Worm (Caenorhabditis elegans) whole organism, L2 larva: ENCODE measurements around the gene egl-5.

Source experiments
- C34F6.9 ChIP-seq: fragments of 150-350 bp; optimal IDR thresholded peaks from 2 replicates; lab custom pipeline; 2014; ENCODE audit warnings: missing biosample characterization, missing genetic modification characterization
- R02D3.7 ChIP-seq: fragments of 150-350 bp; optimal IDR thresholded peaks from 2 replicates; lab custom pipeline; 2014; ENCODE audit warnings: missing biosample characterization, missing genetic modification characterization
- Y55F3AM.14 ChIP-seq: fragments of 200-800 bp; sonication (Bioruptor generic); optimal IDR thresholded peaks from 2 replicates; lab custom pipeline; 2018; ENCODE audit warnings: mild to moderate bottlenecking, missing genetic modification characterization, missing compliant biosample characterization
- ZK546.5 ChIP-seq: sonication (generic microtip); optimal IDR thresholded peaks from 2 replicates; lab custom pipeline; 2017; ENCODE audit warnings: missing biosample characterization, missing genetic modification characterization
- ama-1 ChIP-seq: fragments of 150-350 bp; optimal IDR thresholded peaks from 2 replicates; lab custom pipeline; 2018; ENCODE audit warnings: inconsistent platforms
- blmp-1 ChIP-seq: sonication (generic microtip); optimal IDR thresholded peaks from 2 replicates; lab custom pipeline; 2017; ENCODE audit warnings: missing genetic modification characterization, mild to moderate bottlenecking, missing compliant biosample characterization, antibody characterized with exemption, moderate library complexity; ENCODE audit not compliant: insufficient read depth
- ceh-82 ChIP-seq: fragments of 150-350 bp; optimal IDR thresholded peaks from 2 replicates; lab custom pipeline; 2014; ENCODE audit warnings: missing biosample characterization, missing genetic modification characterization
- crh-2 ChIP-seq: sonication (generic microtip); optimal IDR thresholded peaks from 2 replicates; lab custom pipeline; 2017; ENCODE audit warnings: missing biosample characterization, missing genetic modification characterization
- dmd-4 ChIP-seq: sonication (generic microtip); optimal IDR thresholded peaks from 2 replicates; lab custom pipeline; 2017; ENCODE audit warnings: missing biosample characterization, missing genetic modification characterization
- egl-27 ChIP-seq: sonication (generic microtip); optimal IDR thresholded peaks from 3 replicates; lab custom pipeline; 2017; ENCODE audit warnings: missing biosample characterization, missing genetic modification reagents, missing genetic modification characterization
- elt-1 ChIP-seq: fragments of 150-350 bp; optimal IDR thresholded peaks from 2 replicates; lab custom pipeline; 2014; ENCODE audit warnings: missing biosample characterization, missing genetic modification characterization
- lin-13 ChIP-seq: fragments of 150-350 bp; optimal IDR thresholded peaks from 2 replicates; lab custom pipeline; 2014; ENCODE audit warnings: missing biosample characterization, missing genetic modification reagents, missing genetic modification characterization
- lin-39 ChIP-seq: fragments of 150-350 bp; optimal IDR thresholded peaks from 2 replicates; lab custom pipeline; 2014; ENCODE audit warnings: missing biosample characterization, missing genetic modification reagents, missing genetic modification characterization
- lsy-2 ChIP-seq, 2 experiments: fragments of 150-350 bp in 1 of 2; sonication (generic microtip) in 1 of 2; optimal IDR thresholded peaks; 2 replicates each; lab custom pipeline; 2014 to 2017; ENCODE audit warnings: missing biosample characterization in 2 of 2, missing genetic modification characterization in 2 of 2
- nhr-10 ChIP-seq: sonication (generic microtip); optimal IDR thresholded peaks from 2 replicates; lab custom pipeline; 2017; ENCODE audit warnings: missing biosample characterization, missing genetic modification characterization
- nhr-12 ChIP-seq: fragments of 150-350 bp; optimal IDR thresholded peaks from 2 replicates; lab custom pipeline; 2014; ENCODE audit warnings: missing biosample characterization, missing genetic modification characterization
- nhr-129 ChIP-seq: fragments of 150-350 bp; optimal IDR thresholded peaks from 2 replicates; lab custom pipeline; 2014; ENCODE audit warnings: missing biosample characterization, missing genetic modification characterization
- nhr-21 ChIP-seq: fragments of 150-350 bp; optimal IDR thresholded peaks from 2 replicates; lab custom pipeline; 2014; ENCODE audit warnings: missing biosample characterization, missing genetic modification characterization
- nhr-237 ChIP-seq: fragments of 150-350 bp; optimal IDR thresholded peaks from 2 replicates; lab custom pipeline; 2014; ENCODE audit warnings: missing biosample characterization, missing genetic modification characterization
- nhr-77 ChIP-seq: fragments of 150-350 bp; optimal IDR thresholded peaks from 2 replicates; lab custom pipeline; 2014; ENCODE audit warnings: missing biosample characterization, missing genetic modification characterization
- peb-1 ChIP-seq: fragments of 150-350 bp; optimal IDR thresholded peaks from 2 replicates; lab custom pipeline; 2014; ENCODE audit warnings: missing biosample characterization, missing genetic modification characterization
- sem-4 ChIP-seq: fragments of 150-350 bp; optimal IDR thresholded peaks from 2 replicates; lab custom pipeline; 2014; ENCODE audit warnings: missing biosample characterization, missing genetic modification reagents, missing genetic modification characterization
- skn-1 ChIP-seq: sonication (generic microtip); optimal IDR thresholded peaks from 2 replicates; lab custom pipeline; 2017; ENCODE audit warnings: missing biosample characterization, missing genetic modification characterization
- sma-3 ChIP-seq: sonication (generic microtip); optimal IDR thresholded peaks from 2 replicates; lab custom pipeline; 2016; ENCODE audit warnings: missing genetic modification reagents, missing genetic modification characterization, missing compliant biosample characterization
- sma-9 ChIP-seq, 2 experiments: fragments of 150-350 bp in 1 of 2; sonication (generic microtip) in 1 of 2; optimal IDR thresholded peaks; 2 replicates each; lab custom pipeline; 2014 to 2016; ENCODE audit warnings: missing genetic modification characterization in 2 of 2, mild to moderate bottlenecking in 1 of 2, missing biosample characterization in 1 of 2, missing compliant biosample characterization in 1 of 2, missing genetic modification reagents in 1 of 2, moderate library complexity in 1 of 2
- snpc-4 ChIP-seq: fragments of 150-350 bp; optimal IDR thresholded peaks from 2 replicates; lab custom pipeline; 2014; ENCODE audit warnings: missing biosample characterization, missing genetic modification characterization
- unc-39 ChIP-seq: fragments of 150-350 bp; optimal IDR thresholded peaks from 2 replicates; lab custom pipeline; 2014; ENCODE audit warnings: missing biosample characterization, missing genetic modification characterization
- unc-62 ChIP-seq: fragments of 150-350 bp; optimal IDR thresholded peaks from 2 replicates; lab custom pipeline; 2014; ENCODE audit warnings: missing biosample characterization, missing genetic modification reagents, missing genetic modification characterization
- zag-1 ChIP-seq: fragments of 150-350 bp; optimal IDR thresholded peaks from 2 replicates; lab custom pipeline; 2014; ENCODE audit warnings: missing biosample characterization, missing genetic modification characterization
- ztf-1 ChIP-seq: fragments of 200-800 bp; sonication (Bioruptor generic); conservative IDR thresholded peaks from 2 replicates; pipeline ENCODE4 v1.3.6; 2022; ENCODE audit warnings: missing genetic modification characterization, missing compliant biosample characterization
- ztf-11 ChIP-seq: sonication (generic microtip); optimal IDR thresholded peaks from 2 replicates; lab custom pipeline; 2017; ENCODE audit warnings: missing biosample characterization, missing genetic modification characterization

egl-5 gene

DNA sequence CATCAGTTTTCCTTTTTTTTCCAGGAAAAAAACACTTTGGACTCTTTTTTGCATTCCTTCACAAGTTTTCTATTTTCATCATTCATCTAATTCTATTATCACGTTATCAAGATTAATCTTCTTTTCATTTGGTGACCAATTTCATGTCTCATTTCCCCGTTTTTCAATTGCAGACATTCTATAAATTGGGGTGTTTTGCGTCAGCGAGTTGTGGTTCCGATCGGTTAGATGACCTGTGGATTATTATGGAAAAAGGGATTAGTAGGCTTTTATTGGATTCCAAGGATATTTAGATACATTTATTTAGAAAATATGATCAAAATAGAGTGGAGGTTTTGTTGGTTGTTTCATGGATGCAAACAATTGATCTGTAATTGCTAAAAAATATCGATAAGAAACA lies 20.7 kb downstream of the egl-5 start:
- TF ChIP-seq nhr-129 (tag; lab: Kevin White, UChicago) = no peak
- TF ChIP-seq ama-1 (lab: Kevin White, UChicago) = no peak
- TF ChIP-seq blmp-1 (tag; lab: Kevin White, UChicago) = no peak
- no peak for TF ChIP-seq nhr-237 (tag; lab: Kevin White, UChicago)
- TF ChIP-seq snpc-4 = no peak
- TF ChIP-seq ztf-11 = no peak
- no peak for TF ChIP-seq peb-1 (tag; lab: Kevin White, UChicago)
- TF ChIP-seq ceh-82 (tag; lab: Kevin White, UChicago) = no peak
- TF ChIP-seq sma-3 (GFP tag; lab: Kevin White, UChicago) = no peak
- TF ChIP-seq dmd-4 (tag; lab: Kevin White, UChicago) = no peak
- TF ChIP-seq nhr-77 (tag; lab: Kevin White, UChicago) = no peak
- no peak for TF ChIP-seq elt-1
- no peak for TF ChIP-seq sem-4 (tag; lab: Kevin White, UChicago)
- no peak for TF ChIP-seq ztf-1 (GFP tag; lab: Robert Waterston, UW)
- no peak for TF ChIP-seq ZK546.5 (tag; lab: Kevin White, UChicago)
- TF ChIP-seq unc-39 (tag; lab: Kevin White, UChicago) = no peak
- TF ChIP-seq nhr-12 = no peak
- TF ChIP-seq R02D3.7 (tag; lab: Kevin White, UChicago) = no peak

DNA sequence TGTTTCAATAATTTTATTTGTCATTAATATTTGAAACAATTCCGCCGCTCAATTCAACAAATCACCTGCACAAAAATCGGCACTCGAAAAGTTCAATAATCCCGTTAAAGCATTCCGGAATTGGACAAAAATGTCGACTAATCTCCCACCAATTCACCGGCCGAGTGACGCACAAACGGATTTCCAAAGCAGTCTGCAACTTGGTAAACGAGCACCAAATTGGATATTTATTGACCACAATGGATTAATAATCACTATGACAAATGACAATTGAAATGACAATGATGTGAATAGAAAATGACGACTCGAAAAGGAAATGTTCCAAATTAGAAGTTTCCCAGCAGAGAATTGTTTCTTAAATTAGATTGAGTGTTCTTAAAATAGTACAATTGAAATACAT lies 21.5 kb downstream of the egl-5 start:
- TF ChIP-seq sma-9 (GFP tag; optimal IDR thresholded peaks at IDR 0.05; lab: Kevin White, UChicago) = peak; percentile 38
- TF ChIP-seq sma-9 (tag; optimal IDR thresholded peaks at IDR 0.05; lab: Kevin White, UChicago) = no peak
- TF ChIP-seq lin-13 (GFP tag; lab: Kevin White, UChicago) = no peak

- TF ChIP-seq nhr-21 (tag; lab: Kevin White, UChicago) (no peak), ztf-1 (GFP tag; lab: Robert Waterston, UW) (no peak), nhr-77 (tag; lab: Kevin White, UChicago) (no peak), unc-62 (GFP tag; lab: Kevin White, UChicago) (no peak), sma-3 (GFP tag; lab: Kevin White, UChicago) (no peak), lsy-2 (tag; optimal IDR thresholded peaks at IDR 0.05; lab: Kevin White, UChicago) (no peak), nhr-129 (tag; lab: Kevin White, UChicago) (no peak), snpc-4 (no peak)
- TF ChIP-seq, all 48 proteins: peak for 0
These were observed 23.4 kb downstream of the egl-5 start for ce11 chrIII:7837567-7837966.

DNA sequence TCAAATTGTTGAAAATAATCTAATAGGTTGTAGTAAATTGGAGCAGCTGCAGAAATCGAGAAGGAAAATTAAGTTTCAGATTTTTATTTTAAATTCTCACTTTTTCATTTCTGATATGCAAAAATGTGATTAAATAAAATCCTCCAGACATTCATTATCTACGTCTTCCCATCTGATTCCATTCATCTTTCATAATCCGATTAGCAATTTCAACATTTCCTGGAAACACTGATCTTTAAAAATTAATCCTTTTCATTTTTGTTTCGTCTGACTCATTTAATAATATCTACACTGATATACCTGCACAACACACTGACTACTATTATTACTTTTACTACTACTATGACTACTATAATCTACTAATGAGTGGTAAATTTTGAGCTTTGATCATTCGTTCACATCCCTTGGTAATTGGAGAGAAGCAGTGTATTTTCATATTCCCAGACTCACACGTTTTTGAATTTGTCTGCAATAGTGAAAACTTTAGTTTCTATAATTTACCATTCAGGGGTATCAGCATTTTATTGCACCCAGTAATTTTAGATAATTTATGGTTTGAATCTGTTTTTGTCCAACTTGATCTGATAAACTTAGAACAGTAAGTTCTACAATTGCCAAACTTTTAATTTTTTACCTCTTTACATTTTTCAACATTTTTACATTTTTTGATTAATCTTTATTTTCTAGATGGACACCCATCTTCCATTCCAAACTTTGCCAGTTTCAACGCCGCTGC lies 24.9 kb downstream of the egl-5 start, which contains the start of gene ceh-23:
Gene ceh-23, plus strand, starts transcription at position 686 of the 736 bp plus-strand sequence.
- TF ChIP-seq lin-13 (GFP tag; lab: Kevin White, UChicago) (no peak), sma-9 (GFP tag; optimal IDR thresholded peaks at IDR 0.05; lab: Kevin White, UChicago) (peak; percentile 1), sma-9 (tag; optimal IDR thresholded peaks at IDR 0.05; lab: Kevin White, UChicago) (no peak)
- TF ChIP-seq, all 48 proteins: peak for 1

DNA sequence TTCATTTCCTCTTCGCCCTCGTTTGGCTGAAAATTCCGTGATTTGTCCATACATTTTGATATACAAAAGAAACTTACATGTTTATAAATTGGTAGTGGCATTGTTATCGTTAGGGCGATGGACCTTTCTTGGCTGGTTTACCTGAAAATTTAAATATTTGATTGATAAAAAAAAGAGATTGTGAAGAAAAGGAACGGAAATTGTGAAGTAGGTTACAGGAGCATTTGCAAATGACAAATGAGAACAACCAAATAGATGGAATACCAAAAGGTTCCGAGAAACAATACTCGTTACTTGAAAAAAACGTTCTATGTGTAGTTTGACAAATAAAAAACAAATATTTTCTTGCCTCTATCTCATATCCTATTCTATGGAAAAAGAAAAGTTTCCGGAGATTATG lies 29.4 kb downstream of the egl-5 start, which contains the start of gene ZK652.8:
Gene ZK652.8, minus strand, starts transcription at position 101 of the 400 bp plus-strand sequence.
- TF ChIP-seq sma-3 (GFP tag; lab: Kevin White, UChicago) (no peak), sem-4 (tag; lab: Kevin White, UChicago) (no peak), nhr-10 (tag; lab: Kevin White, UChicago) (no peak), C34F6.9 (tag; lab: Kevin White, UChicago) (no peak), ceh-82 (tag; lab: Kevin White, UChicago) (no peak), crh-2 (tag; lab: Kevin White, UChicago) (no peak), nhr-237 (tag; lab: Kevin White, UChicago) (no peak), ama-1 (lab: Kevin White, UChicago) (no peak), lin-39 (no peak), zag-1 (tag; lab: Kevin White, UChicago) (no peak), R02D3.7 (tag; lab: Kevin White, UChicago) (no peak), peb-1 (tag; lab: Kevin White, UChicago) (no peak), nhr-129 (tag; lab: Kevin White, UChicago) (no peak), Y55F3AM.14 (GFP tag; lab: Kevin White, UChicago) (no peak), ztf-1 (GFP tag; lab: Robert Waterston, UW) (no peak), egl-27 (no peak), skn-1 (tag; lab: Kevin White, UChicago) (no peak)
